Fruit fly (Drosophila melanogaster) whole organism, adult: ENCODE results near the gene bru3.

Source experiments
- CG12768 ChIP-seq: fragments of 200-800 bp; sonication (Bioruptor generic); optimal IDR thresholded peaks from 2 replicates; lab custom pipeline; 2017; ENCODE audit warnings: missing biosample characterization, missing genetic modification characterization, mild to moderate bottlenecking, moderate library complexity, missing genetic modification reagents
- CG1620 ChIP-seq: fragments of 200-800 bp; sonication (Bioruptor generic); optimal IDR thresholded peaks from 2 replicates; lab custom pipeline; 2016; ENCODE audit warnings: missing biosample characterization, missing genetic modification characterization
- CG33017 ChIP-seq: fragments of 200-800 bp; sonication (Bioruptor generic); optimal IDR thresholded peaks from 2 replicates; lab custom pipeline; 2018; ENCODE audit warnings: missing biosample characterization, mild to moderate bottlenecking, missing genetic modification characterization, moderate library complexity
- CG5204 ChIP-seq: fragments of 200-800 bp; sonication (Bioruptor generic); optimal IDR thresholded peaks from 2 replicates; lab custom pipeline; 2016; ENCODE audit warnings: missing biosample characterization, missing genetic modification characterization
- CG7045 ChIP-seq: fragments of 200-800 bp; sonication (Bioruptor generic); optimal IDR thresholded peaks from 2 replicates; lab custom pipeline; 2017; ENCODE audit warnings: missing biosample characterization, mild to moderate bottlenecking, missing genetic modification characterization
- CG7101 ChIP-seq: fragments of 200-800 bp; sonication (Bioruptor generic); optimal IDR thresholded peaks from 2 replicates; lab custom pipeline; 2018; ENCODE audit warnings: missing biosample characterization, mild to moderate bottlenecking, missing genetic modification characterization, moderate library complexity
- Crg-1 ChIP-seq: fragments of 200-800 bp; sonication (Bioruptor generic); optimal IDR thresholded peaks from 2 replicates; lab custom pipeline; 2016; ENCODE audit warnings: missing biosample characterization, missing genetic modification characterization
- Hr96 ChIP-seq: fragments of 200-800 bp; sonication (Bioruptor generic); optimal IDR thresholded peaks from 2 replicates; lab custom pipeline; 2016; ENCODE audit warnings: missing biosample characterization, missing genetic modification characterization
- bab1 ChIP-seq: fragments of 200-800 bp; sonication (Bioruptor generic); optimal IDR thresholded peaks from 3 replicates; lab custom pipeline; 2019; ENCODE audit warnings: missing biosample characterization, mild to moderate bottlenecking, missing genetic modification characterization, moderate library complexity
- cic ChIP-seq: fragments of 200-800 bp; sonication (Bioruptor generic); optimal IDR thresholded peaks from 2 replicates; lab custom pipeline; 2017; ENCODE audit warnings: missing biosample characterization, mild to moderate bottlenecking, missing genetic modification characterization, moderate library complexity
- tj ChIP-seq: fragments of 200-800 bp; sonication (Bioruptor generic); optimal IDR thresholded peaks from 3 replicates; lab custom pipeline; 2017; ENCODE audit warnings: missing biosample characterization, mild to moderate bottlenecking, missing genetic modification characterization, moderate library complexity
- toe ChIP-seq: fragments of 200-800 bp; sonication (Bioruptor generic); optimal IDR thresholded peaks from 2 replicates; lab custom pipeline; 2016; ENCODE audit warnings: missing biosample characterization, missing genetic modification characterization

DNA sequence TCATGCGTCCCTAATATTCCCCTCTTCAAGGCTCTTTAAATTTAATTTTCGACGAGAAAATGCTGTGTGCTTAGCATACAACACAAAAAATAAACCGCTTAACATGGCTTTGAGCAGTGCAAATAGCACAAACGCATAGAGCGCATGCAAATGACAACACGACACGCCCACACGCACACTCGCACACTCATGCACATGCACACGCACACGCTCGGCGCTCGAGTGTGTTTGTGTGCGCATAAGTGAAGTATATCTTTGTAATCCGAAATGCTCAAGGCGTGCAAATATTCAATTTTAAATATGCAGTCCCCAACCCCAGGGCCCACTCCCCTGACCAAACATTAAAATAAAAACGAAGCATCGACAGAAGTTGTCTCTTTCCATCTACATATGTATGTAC, 157.2 kb downstream of the bru3 start:
- TF ChIP-seq CG33017 (tag; lab: Kevin White, UChicago), result no peak
- no peak for TF ChIP-seq cic (GFP tag; lab: Kevin White, UChicago)
- TF ChIP-seq toe (GFP tag; lab: Kevin White, UChicago), result no peak
- TF ChIP-seq CG7101 (tag; lab: Kevin White, UChicago), result no peak
- no peak for TF ChIP-seq CG12768 (GFP tag; lab: Kevin White, UChicago)
- TF ChIP-seq CG7045 (GFP tag; lab: Kevin White, UChicago), result no peak
- no peak for TF ChIP-seq tj (GFP tag; lab: Kevin White, UChicago)
- no peak for TF ChIP-seq CG1620 (GFP tag; lab: Kevin White, UChicago)
- no peak for TF ChIP-seq Hr96
- no peak for TF ChIP-seq CG5204 (GFP tag; lab: Kevin White, UChicago)
- no peak for TF ChIP-seq Crg-1 (GFP tag; lab: Kevin White, UChicago)
- no peak for TF ChIP-seq bab1 (GFP tag; lab: Kevin White, UChicago)
